Worm (Caenorhabditis elegans): ENCODE results near the gene sams-3.

- TF ChIP-seq unc-55 (GFP tag; optimal IDR thresholded peaks at IDR 0.05) (no peak), sox-4 (tag; optimal IDR thresholded peaks at IDR 0.05) (no peak), mec-3 (tag; optimal IDR thresholded peaks at IDR 0.05; ENCODE audit: borderline replicate concordance) (no peak), sdc-2 (tag; optimal IDR thresholded peaks at IDR 0.05) (no peak), K09A11.1 (tag; optimal IDR thresholded peaks at IDR 0.05; ENCODE audit: insufficient read depth) (no peak), C38D4.7 (GFP tag; optimal IDR thresholded peaks at IDR 0.05) (no peak), pqm-1 (tag; optimal IDR thresholded peaks at IDR 0.05) (no peak)
Observed at ce11 chrIV:5824493-5824892, 24.0 kb upstream of the sams-3 start, which contains the start of gene egal-1.
